Fruit fly (Drosophila melanogaster): ENCODE measurements around the gene CG34012.

The CG34012 gene

DNA sequence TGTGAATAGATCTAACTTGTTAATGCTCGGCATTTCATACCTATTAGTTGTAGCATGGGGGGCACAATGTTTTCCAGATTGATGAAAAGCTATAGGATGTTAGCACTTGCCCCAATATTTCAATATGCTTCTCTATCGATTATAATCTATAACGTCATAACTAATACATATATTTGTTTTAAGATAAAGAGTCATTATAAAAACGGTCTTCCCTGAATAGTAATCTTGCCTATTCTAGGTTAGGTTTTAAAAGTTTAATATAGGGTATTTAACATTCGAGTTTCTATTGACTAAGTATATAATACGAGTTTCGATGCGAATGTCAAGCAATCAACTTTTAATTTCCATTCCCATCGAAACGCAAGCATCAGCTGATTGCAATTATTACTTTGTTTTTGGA, 48.1 kb downstream of the CG34012 start, which contains the start of the genes CG6321 and Blos2 (continued):
- peak; percentile 81 for TF ChIP-seq CG32006 (GFP tag; optimal IDR thresholded peaks at IDR 0.05)
- peak; percentile 73 for TF ChIP-seq achi (GFP tag; optimal IDR thresholded peaks at IDR 0.05)
- peak; percentile 61 for TF ChIP-seq Lpt (GFP tag; optimal IDR thresholded peaks at IDR 0.05)
- TF ChIP-seq CG4318 (GFP tag; optimal IDR thresholded peaks at IDR 0.05), result peak; percentile 37
- TF ChIP-seq CG16779 (tag; optimal IDR thresholded peaks at IDR 0.05), result peak; percentile 33
- TF ChIP-seq Hr4 (GFP tag; optimal IDR thresholded peaks at IDR 0.05), result peak; percentile 80
- TF ChIP-seq CG31627 (GFP tag; optimal IDR thresholded peaks at IDR 0.05), result peak; percentile 72
- no peak for TF ChIP-seq Eip93F (GFP tag; optimal IDR thresholded peaks at IDR 0.05)
- peak; percentile 81; the same call in 2 of the 3 replicates for TF ChIP-seq CG8119 (GFP tag; IDR thresholded peaks at IDR 0.05)
- TF ChIP-seq acj6 (GFP tag; optimal IDR thresholded peaks at IDR 0.05), result peak; percentile 73
- peak; percentile 63 for TF ChIP-seq cyc (GFP tag; optimal IDR thresholded peaks at IDR 0.05)
- TF ChIP-seq fd85E (GFP tag; optimal IDR thresholded peaks at IDR 0.05), result no peak
- TF ChIP-seq CG11902 (GFP tag; optimal IDR thresholded peaks at IDR 0.05), result peak; percentile 43
- peak; percentile 79 for TF ChIP-seq Met (GFP tag; optimal IDR thresholded peaks at IDR 0.05)
- peak; percentile 14 for TF ChIP-seq CG8319 (GFP tag; optimal IDR thresholded peaks at IDR 0.05)
- TF ChIP-seq CG8632 (GFP tag; optimal IDR thresholded peaks at IDR 0.05), result peak; percentile 60
- TF ChIP-seq CG3919 (GFP tag; optimal IDR thresholded peaks at IDR 0.05), result peak; percentile 75

Data from whole organism, prepupa.